Fruit fly (Drosophila melanogaster) Kc167 (cell line): Measurements from ENCODE around the gene raptor.

Source experiments
- Sin3A ChIP-seq: fragments of >200 bp; optimal IDR thresholded peaks from 2 replicates; lab custom pipeline; 2018; ENCODE audit warnings: missing external identifiers
- insv ChIP-seq: fragments of >200 bp; optimal IDR thresholded peaks from 3 replicates; lab custom pipeline; 2018; ENCODE audit warnings: missing external identifiers
- psq ChIP-seq: fragments of >200 bp; optimal IDR thresholded peaks from 2 replicates; lab custom pipeline; 2017; ENCODE audit warnings: missing external identifiers
- ttk ChIP-seq: sonication (Bioruptor generic); optimal IDR thresholded peaks from 2 replicates; lab custom pipeline; 2017; ENCODE audit warnings: missing external identifiers

DNA sequence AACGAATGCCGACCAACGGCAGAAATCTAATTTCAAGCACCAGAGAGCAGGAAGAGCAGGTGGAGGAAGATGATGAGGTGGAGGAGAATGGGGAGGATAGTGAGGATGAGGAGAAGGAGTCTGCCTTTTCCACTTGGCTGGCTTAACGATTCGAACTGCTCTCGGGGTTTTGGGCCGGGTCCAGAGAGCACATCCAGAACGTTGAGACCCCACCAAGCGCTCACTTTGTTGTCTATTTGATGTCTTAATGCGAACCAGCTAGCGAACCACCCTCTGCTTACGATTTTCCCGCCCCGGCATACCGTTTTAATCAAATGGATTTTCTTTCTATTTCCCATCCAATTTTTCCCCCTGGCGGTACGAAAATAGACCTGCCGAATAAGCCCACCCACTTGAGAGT is 55.3 kb downstream of the raptor start:
- TF ChIP-seq Sin3A (no peak), psq (lab: Kevin White, UChicago) (no peak), ttk (no peak), insv (no peak)
